Worm (Caenorhabditis elegans): Measurements from ENCODE around the gene srt-54.

ce11 chrII:105327-105882 lies 11.6 kb upstream of the srt-54 start:
- no peak for TF ChIP-seq nhr-237 (tag; optimal IDR thresholded peaks at IDR 0.05)
- TF ChIP-seq lin-32 (GFP tag; optimal IDR thresholded peaks at IDR 0.05) = no peak
- no peak for TF ChIP-seq ceh-43 (GFP tag; optimal IDR thresholded peaks at IDR 0.05)
- TF ChIP-seq mls-2 (tag; optimal IDR thresholded peaks at IDR 0.05) = no peak
- no peak for TF ChIP-seq snpc-4 (tag; optimal IDR thresholded peaks at IDR 0.05)
- no peak for TF ChIP-seq lin-13 (tag; optimal IDR thresholded peaks at IDR 0.05)
- no peak for TF ChIP-seq pha-4 (tag; optimal IDR thresholded peaks at IDR 0.05)
- no peak for TF ChIP-seq ceh-39 (tag; optimal IDR thresholded peaks at IDR 0.05)
